Fruit fly (Drosophila melanogaster) whole organism, wandering third instar larva: ENCODE data around the gene Sfp87B.

Experiments used
- Dfd ChIP-seq: fragments of >200 bp; optimal IDR thresholded peaks from 2 replicates; lab custom pipeline; 2017; ENCODE audit warnings: missing biosample characterization, missing genetic modification characterization
- Hr78 ChIP-seq: fragments of >200 bp; optimal IDR thresholded peaks from 2 replicates; lab custom pipeline; 2017; ENCODE audit warnings: missing biosample characterization, missing genetic modification characterization
- h ChIP-seq: fragments of 200-800 bp; sonication (Bioruptor generic); optimal IDR thresholded peaks from 3 replicates; lab custom pipeline; 2016; ENCODE audit warnings: missing biosample characterization, mild to moderate bottlenecking, missing genetic modification characterization
- lola ChIP-seq: fragments of >200 bp; optimal IDR thresholded peaks from 2 replicates; lab custom pipeline; 2017; ENCODE audit warnings: missing biosample characterization, missing genetic modification characterization
- woc ChIP-seq: sonication (Bioruptor generic); optimal IDR thresholded peaks from 2 replicates; lab custom pipeline; 2016; ENCODE audit warnings: missing biosample characterization, mild to moderate bottlenecking, missing genetic modification characterization

DNA sequence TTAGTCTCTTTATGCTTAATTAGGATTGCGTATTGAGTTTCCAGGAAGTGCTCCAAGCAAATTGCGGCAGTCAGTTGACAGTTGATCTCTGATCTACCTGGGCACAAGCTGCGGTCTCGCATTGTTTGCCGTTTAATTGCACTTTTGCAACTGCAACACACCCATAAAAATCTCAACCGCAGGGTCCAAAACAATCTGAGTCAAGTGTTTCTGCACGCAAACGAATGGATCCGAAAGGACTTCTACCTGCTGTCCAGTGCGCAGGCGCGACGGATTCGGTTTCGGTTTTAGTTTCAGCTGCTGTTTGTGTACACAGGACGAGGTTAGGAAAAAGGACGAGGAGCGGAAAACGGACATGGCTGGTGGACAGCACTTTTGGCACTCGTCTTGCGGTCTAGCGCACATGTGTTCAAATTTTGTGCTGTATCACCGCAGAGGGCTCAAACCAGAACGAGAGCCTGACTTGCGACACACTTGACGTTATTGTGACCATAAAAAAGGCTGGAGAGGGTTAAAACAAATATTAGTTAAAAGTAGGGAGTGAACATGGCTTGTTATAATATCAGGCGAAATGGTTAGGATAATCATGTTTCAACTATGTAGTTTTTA is 20.4 kb upstream of the Sfp87B start:
- TF ChIP-seq woc (GFP tag; lab: Kevin White, UChicago) = no peak
- TF ChIP-seq h = no peak
- TF ChIP-seq Dfd (GFP tag; lab: Kevin White, UChicago) = no peak
- no peak for TF ChIP-seq Hr78 (GFP tag; lab: Kevin White, UChicago)
- no peak for TF ChIP-seq lola (GFP tag; lab: Kevin White, UChicago)
